Worm (Caenorhabditis elegans) whole organism, young adult: ENCODE results near the gene idpc-7.

Experiments
- B0019.2 ChIP-seq: fragments of 200-800 bp; sonication (Bioruptor generic); conservative IDR thresholded peaks from 2 replicates; pipeline ENCODE4 v1.3.6; 2022; ENCODE audit warnings: missing genetic modification reagents, missing genetic modification characterization, missing compliant biosample characterization
- B0035.1 ChIP-seq: sonication (generic microtip); optimal IDR thresholded peaks from 2 replicates; lab custom pipeline; 2016; ENCODE audit warnings: missing genetic modification characterization, mild to moderate bottlenecking, missing compliant biosample characterization, missing genotype, missing genetic modification reagents
- T07F8.4 ChIP-seq: sonication (generic microtip); optimal IDR thresholded peaks from 2 replicates; lab custom pipeline; 2016; ENCODE audit warnings: mild to moderate bottlenecking, missing genetic modification characterization, moderate library complexity, missing compliant biosample characterization
- bed-1 ChIP-seq: fragments of 200-800 bp; sonication (Bioruptor generic); IDR thresholded peaks from 2 replicates; pipeline ENCODE4 v1.3.6; 2022; ENCODE audit warnings: missing genetic modification reagents, missing genetic modification characterization, missing compliant biosample characterization
- mcd-1 ChIP-seq: fragments of 200-800 bp; sonication (Bioruptor generic); IDR thresholded peaks from 2 replicates; pipeline ENCODE4 v1.3.6; 2022; ENCODE audit warnings: missing genetic modification reagents, missing genetic modification characterization, missing compliant biosample characterization
- nhr-80 ChIP-seq: sonication (generic microtip); optimal IDR thresholded peaks from 2 replicates; lab custom pipeline; 2016; ENCODE audit warnings: missing genetic modification characterization, missing compliant biosample characterization
- rpc-1 ChIP-seq, 2 experiments: fragments of 150-350 bp in 1 of 2; sonication (generic microtip) in 1 of 2; optimal IDR thresholded peaks; 2 replicates each; lab custom pipeline; 2014 to 2018; ENCODE audit warnings: missing biosample characterization in 1 of 2, missing genetic modification characterization in 1 of 2, missing genetic modification reagents in 1 of 2, missing genotype in 1 of 2
- somi-1 ChIP-seq: fragments of 200-800 bp; sonication (Bioruptor generic); optimal IDR thresholded peaks from 2 replicates; lab custom pipeline; 2018; ENCODE audit warnings: mild to moderate bottlenecking, missing genetic modification characterization, missing compliant biosample characterization

The idpc-7 gene

DNA sequence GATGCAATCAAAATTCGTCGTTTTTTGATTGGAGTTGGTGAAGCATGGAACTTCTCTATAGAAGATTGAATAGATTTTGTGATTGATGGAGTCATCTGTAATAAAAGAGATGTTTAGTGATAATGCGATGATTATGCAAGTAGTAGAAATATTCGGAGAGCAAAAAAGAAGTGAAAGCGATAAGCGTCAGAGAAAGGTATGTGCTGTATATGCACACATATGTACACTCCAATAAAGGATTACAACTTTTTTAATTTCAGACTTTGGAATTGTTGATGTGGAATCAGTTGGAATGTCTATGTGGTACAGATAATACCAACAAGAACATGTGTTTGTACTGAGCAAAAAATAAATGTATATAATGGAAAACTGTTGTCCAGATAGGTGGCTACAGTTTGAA lies 48.6 kb downstream of the idpc-7 start, which contains the start of gene F25B3.5:
TSS of gene F25B3.5 (minus strand) at position 101 of the 400 bp plus-strand sequence.
- TF ChIP-seq nhr-80 (tag; lab: Kevin White, UChicago): peak; percentile 3
- TF ChIP-seq somi-1 (GFP tag; lab: Kevin White, UChicago): no peak
- no peak for TF ChIP-seq T07F8.4
- no peak for TF ChIP-seq rpc-1 (optimal IDR thresholded peaks at IDR 0.05; lab: Kevin White, UChicago)
- no peak for TF ChIP-seq rpc-1 (tag; optimal IDR thresholded peaks at IDR 0.05; lab: Kevin White, UChicago)
- TF ChIP-seq B0019.2 (GFP tag; lab: Robert Waterston, UW): no peak

DNA sequence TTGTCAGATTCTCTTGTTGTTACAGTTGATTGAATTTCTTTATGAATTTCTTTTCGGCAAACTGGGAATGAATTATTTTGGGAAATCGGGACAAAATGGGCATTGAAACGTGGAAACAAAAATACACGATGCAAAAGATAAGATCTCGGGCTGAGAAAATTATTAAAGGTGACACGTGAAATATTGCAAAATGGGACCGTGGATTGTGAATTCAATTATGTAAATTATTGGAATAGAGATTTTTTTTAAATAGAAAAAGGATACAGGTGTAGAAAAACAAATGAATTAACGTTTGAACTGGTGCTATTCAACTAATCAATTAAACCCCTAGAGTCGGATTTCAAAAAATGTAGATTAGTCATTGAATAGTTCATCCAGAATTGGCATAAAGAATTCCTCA lies 50.1 kb downstream of the idpc-7 start, which contains the start of gene F25B3.4:
TSS of gene F25B3.4 (minus strand) at position 101 of the 400 bp plus-strand sequence.
- TF ChIP-seq mcd-1 (GFP tag; lab: Robert Waterston, UW) (no peak), bed-1 (GFP tag; lab: Robert Waterston, UW) (no peak), B0035.1 (no peak)
